Fruit fly (Drosophila melanogaster) whole organism, embryonic: Measurements from ENCODE around the gene CG42798.
A peak's percentile ranks its signal among the peaks of the same experiment; 100 is the strongest.

Source experiments
- Ada2b ChIP-seq: fragments of 200-800 bp; sonication (Bioruptor generic); IDR thresholded peaks from 2 replicates; pipeline ENCODE4 v1.3.6; 2022; ENCODE audit warnings: missing biosample characterization, missing genetic modification characterization
- Antp ChIP-seq: fragments of 200-800 bp; sonication (Bioruptor generic); optimal IDR thresholded peaks from 3 replicates; lab custom pipeline; 2016; ENCODE audit warnings: missing biosample characterization, missing genetic modification characterization
- Atf6 ChIP-seq: fragments of 200-800 bp; sonication (Bioruptor generic); IDR thresholded peaks from 2 replicates; pipeline ENCODE4 v1.3.6; 2022; ENCODE audit warnings: missing biosample characterization, missing genetic modification characterization
- B-H1 ChIP-seq: fragments of 200-800 bp; sonication (Bioruptor generic); IDR thresholded peaks from 3 replicates; pipeline ENCODE4 v1.3.6; 2022; ENCODE audit warnings: missing biosample characterization, missing genetic modification characterization
- Bdp1 ChIP-seq: fragments of 200-800 bp; sonication (Bioruptor generic); optimal IDR thresholded peaks from 3 replicates; lab custom pipeline; 2016; ENCODE audit warnings: missing biosample characterization, missing genetic modification characterization
- CG10274 ChIP-seq: fragments of 200-800 bp; sonication (Bioruptor generic); optimal IDR thresholded peaks from 3 replicates; lab custom pipeline; 2017; ENCODE audit warnings: missing biosample characterization, mild to moderate bottlenecking, missing genetic modification characterization
- CG10321 ChIP-seq: fragments of 200-800 bp; sonication (Bioruptor generic); IDR thresholded peaks from 2 replicates; pipeline ENCODE4 v1.3.6; 2022; ENCODE audit warnings: missing biosample characterization, missing genetic modification characterization
- CG10462 ChIP-seq: fragments of 200-800 bp; sonication (Bioruptor generic); optimal IDR thresholded peaks from 2 replicates; lab custom pipeline; 2016; ENCODE audit warnings: missing biosample characterization, missing genetic modification characterization
- CG12744 ChIP-seq: fragments of 200-800 bp; sonication (Bioruptor generic); optimal IDR thresholded peaks from 2 replicates; lab custom pipeline; 2016; ENCODE audit warnings: missing biosample characterization, missing genetic modification characterization
- CG14860 ChIP-seq: fragments of 200-800 bp; sonication (Bioruptor generic); IDR thresholded peaks from 3 replicates; pipeline ENCODE4 v1.3.6; 2022; ENCODE audit warnings: missing biosample characterization, missing genetic modification characterization; ENCODE audit not compliant: partially characterized antibody
- CG16815 ChIP-seq: fragments of 200-800 bp; sonication (Bioruptor generic); optimal IDR thresholded peaks from 3 replicates; lab custom pipeline; 2017; ENCODE audit warnings: missing biosample characterization, mild to moderate bottlenecking, missing genetic modification characterization
- CG17361 ChIP-seq: fragments of 200-800 bp; sonication (Bioruptor generic); IDR thresholded peaks from 3 replicates; pipeline ENCODE4 v1.3.6; 2022; ENCODE audit warnings: missing biosample characterization, missing genetic modification characterization
- CG17385 ChIP-seq: fragments of 200-800 bp; sonication (Bioruptor generic); optimal IDR thresholded peaks from 3 replicates; lab custom pipeline; 2018; ENCODE audit warnings: missing biosample characterization, mild to moderate bottlenecking, missing genetic modification characterization
- CG31441 ChIP-seq: fragments of 200-800 bp; sonication (Bioruptor generic); IDR thresholded peaks from 2 replicates; pipeline ENCODE4 v1.3.6; 2022; ENCODE audit warnings: missing biosample characterization, missing genetic modification characterization
- CG32532 ChIP-seq: fragments of 200-800 bp; sonication (Bioruptor generic); IDR thresholded peaks from 2 replicates; pipeline ENCODE4 v1.3.6; 2022; ENCODE audit warnings: missing biosample characterization, missing genetic modification characterization
- CG3847 ChIP-seq: fragments of 200-800 bp; sonication (Bioruptor generic); IDR thresholded peaks from 2 replicates; pipeline ENCODE4 v1.3.6; 2022; ENCODE audit warnings: missing biosample characterization, missing genetic modification characterization
- CG5180 ChIP-seq: fragments of 200-800 bp; sonication (Bioruptor generic); optimal IDR thresholded peaks from 3 replicates; lab custom pipeline; 2017; ENCODE audit warnings: missing biosample characterization, missing genetic modification characterization, mild to moderate bottlenecking, moderate library complexity, missing genetic modification reagents
- CG7786 ChIP-seq: fragments of 200-800 bp; sonication (Bioruptor generic); optimal IDR thresholded peaks from 2 replicates; lab custom pipeline; 2016; ENCODE audit warnings: missing biosample characterization, missing genetic modification characterization
- CG7963 ChIP-seq: fragments of 200-800 bp; sonication (Bioruptor generic); IDR thresholded peaks from 3 replicates; pipeline ENCODE4 v1.3.6; 2022; ENCODE audit warnings: missing biosample characterization, missing genetic modification characterization; ENCODE audit not compliant: partially characterized antibody
- CG7987 ChIP-seq: fragments of 200-800 bp; sonication (Bioruptor generic); optimal IDR thresholded peaks from 2 replicates; lab custom pipeline; 2018; ENCODE audit warnings: missing biosample characterization, mild to moderate bottlenecking, missing genetic modification characterization, moderate library complexity
- CG8290 ChIP-seq, 3 experiments: fragments of 200-800 bp; sonication (Bioruptor generic); optimal IDR thresholded peaks; 2 replicates each; lab custom pipeline; 2016 to 2019; ENCODE audit warnings: missing biosample characterization in 3 of 3, missing genetic modification characterization in 3 of 3, mild to moderate bottlenecking in 2 of 3, moderate library complexity in 1 of 3
- CG9437 ChIP-seq: fragments of 200-800 bp; sonication (Bioruptor generic); optimal IDR thresholded peaks from 2 replicates; lab custom pipeline; 2018; ENCODE audit warnings: missing biosample characterization, mild to moderate bottlenecking, missing genetic modification characterization
- Camta ChIP-seq: fragments of 200-800 bp; sonication (Bioruptor generic); optimal IDR thresholded peaks from 2 replicates; lab custom pipeline; 2016; ENCODE audit warnings: missing biosample characterization, missing genetic modification characterization
- ERR ChIP-seq: fragments of 200-800 bp; sonication (Bioruptor generic); optimal IDR thresholded peaks from 2 replicates; lab custom pipeline; 2016; ENCODE audit warnings: missing biosample characterization, missing genetic modification characterization
- GATAe ChIP-seq: fragments of 200-800 bp; sonication (Bioruptor generic); conservative IDR thresholded peaks from 2 replicates; pipeline ENCODE4 v1.3.6; 2022; ENCODE audit warnings: missing biosample characterization, missing genetic modification characterization
- Myb ChIP-seq: fragments of 200-800 bp; sonication (Bioruptor generic); optimal IDR thresholded peaks from 2 replicates; lab custom pipeline; 2016; ENCODE audit warnings: missing biosample characterization, missing genetic modification characterization
- NfI ChIP-seq: fragments of 200-800 bp; sonication (Bioruptor generic); optimal IDR thresholded peaks from 3 replicates; lab custom pipeline; 2018; ENCODE audit warnings: missing biosample characterization, mild to moderate bottlenecking, missing genetic modification characterization, moderate library complexity
- Sox100B ChIP-seq: fragments of 200-800 bp; sonication (Bioruptor generic); optimal IDR thresholded peaks from 3 replicates; lab custom pipeline; 2018; ENCODE audit warnings: missing biosample characterization, mild to moderate bottlenecking, missing genetic modification characterization
- Ssrp ChIP-seq: fragments of 200-800 bp; sonication (Bioruptor generic); optimal IDR thresholded peaks from 2 replicates; lab custom pipeline; 2018; ENCODE audit warnings: missing biosample characterization, mild to moderate bottlenecking, missing genetic modification characterization, moderate library complexity
- bcd ChIP-seq: fragments of 200-800 bp; sonication (Bioruptor generic); optimal IDR thresholded peaks from 2 replicates; lab custom pipeline; 2017; ENCODE audit warnings: missing biosample characterization, mild to moderate bottlenecking, missing genetic modification characterization
- corto ChIP-seq: fragments of 200-800 bp; sonication (Bioruptor generic); optimal IDR thresholded peaks from 2 replicates; lab custom pipeline; 2016; ENCODE audit warnings: missing biosample characterization, mild to moderate bottlenecking, missing genetic modification characterization, moderate library complexity
- dpn ChIP-seq, 2 experiments: fragments of 200-800 bp; sonication (Bioruptor generic); optimal IDR thresholded peaks; 3 replicates each; lab custom pipeline; 2016; ENCODE audit warnings: missing biosample characterization in 2 of 2, missing genetic modification characterization in 2 of 2
- esg ChIP-seq: fragments of 200-800 bp; sonication (Bioruptor generic); conservative IDR thresholded peaks from 2 replicates; pipeline ENCODE4 v1.3.6; 2022; ENCODE audit warnings: missing biosample characterization, missing genetic modification characterization
- gfzf ChIP-seq: fragments of 200-800 bp; sonication (Bioruptor generic); optimal IDR thresholded peaks from 2 replicates; lab custom pipeline; 2016; ENCODE audit warnings: missing biosample characterization, mild to moderate bottlenecking, missing genetic modification characterization, moderate library complexity
- h ChIP-seq: fragments of >200 bp; optimal IDR thresholded peaks from 2 replicates; lab custom pipeline; 2017
- hb ChIP-seq: fragments of 200-800 bp; sonication (Bioruptor generic); IDR thresholded peaks from 3 replicates; pipeline ENCODE4 v1.3.6; 2022; ENCODE audit warnings: missing biosample characterization, missing genetic modification characterization; ENCODE audit not compliant: partially characterized antibody
- hbn ChIP-seq: fragments of 200-800 bp; sonication (Bioruptor generic); IDR thresholded peaks from 2 replicates; pipeline ENCODE4 v1.3.6; 2022; ENCODE audit warnings: missing biosample characterization, missing genetic modification characterization; ENCODE audit not compliant: partially characterized antibody
- mam ChIP-seq: fragments of 200-800 bp; sonication (Bioruptor generic); optimal IDR thresholded peaks from 3 replicates; lab custom pipeline; 2016; ENCODE audit warnings: missing biosample characterization, missing genetic modification characterization
- mirr ChIP-seq: fragments of 200-800 bp; sonication (Bioruptor generic); optimal IDR thresholded peaks from 3 replicates; lab custom pipeline; 2018; ENCODE audit warnings: missing biosample characterization, mild to moderate bottlenecking, missing genetic modification characterization
- nerfin-1 ChIP-seq: fragments of 200-800 bp; sonication (Bioruptor generic); optimal IDR thresholded peaks from 3 replicates; lab custom pipeline; 2019; ENCODE audit warnings: missing biosample characterization, mild to moderate bottlenecking, missing genetic modification characterization, moderate library complexity
- nerfin-2 ChIP-seq: fragments of 200-800 bp; sonication (Bioruptor generic); IDR thresholded peaks from 2 replicates; pipeline ENCODE4 v1.3.6; 2022; ENCODE audit warnings: missing biosample characterization, missing genetic modification characterization; ENCODE audit not compliant: partially characterized antibody
- nmo ChIP-seq: fragments of 200-800 bp; sonication (Bioruptor generic); optimal IDR thresholded peaks from 2 replicates; lab custom pipeline; 2018; ENCODE audit warnings: missing biosample characterization, mild to moderate bottlenecking, missing genetic modification characterization, moderate library complexity
- pan ChIP-seq, 4 experiments: fragments of >200 bp in 3 of 4; fragments of 200-800 bp in 1 of 4; sonication (Bioruptor generic) in 1 of 4; optimal IDR thresholded peaks in 3 of 4; IDR thresholded peaks in 1 of 4; 2 replicates each; pipeline versions ENCODE4 v1.3.6 to Lab custom; 2017 to 2022; ENCODE audit warnings: missing biosample characterization in 2 of 4, missing genetic modification characterization in 2 of 4, mixed read lengths in 1 of 4
- pb ChIP-seq: fragments of 200-800 bp; sonication (Bioruptor generic); optimal IDR thresholded peaks from 3 replicates; lab custom pipeline; 2016; ENCODE audit warnings: missing biosample characterization, missing genetic modification characterization
- peb ChIP-seq: fragments of 200-800 bp; sonication (Bioruptor generic); IDR thresholded peaks from 2 replicates; pipeline ENCODE4 v1.3.6; 2022; ENCODE audit warnings: missing biosample characterization, missing genetic modification characterization
- tio ChIP-seq: fragments of 200-800 bp; sonication (Bioruptor generic); optimal IDR thresholded peaks from 2 replicates; lab custom pipeline; 2017; ENCODE audit warnings: missing biosample characterization, missing genetic modification characterization, inconsistent platforms
- vvl ChIP-seq: fragments of 200-800 bp; sonication (Bioruptor generic); IDR thresholded peaks from 2 replicates; pipeline ENCODE4 v1.3.6; 2022; ENCODE audit warnings: missing biosample characterization, missing genetic modification characterization
- wdn ChIP-seq: fragments of 200-800 bp; sonication (Bioruptor generic); IDR thresholded peaks from 2 replicates; pipeline ENCODE4 v1.3.6; 2022; ENCODE audit warnings: missing biosample characterization, missing genetic modification characterization
- wor ChIP-seq: fragments of 200-800 bp; sonication (Bioruptor generic); IDR thresholded peaks from 2 replicates; pipeline ENCODE4 v1.3.6; 2022; ENCODE audit warnings: missing biosample characterization, missing genetic modification characterization

CG42798 gene

DNA sequence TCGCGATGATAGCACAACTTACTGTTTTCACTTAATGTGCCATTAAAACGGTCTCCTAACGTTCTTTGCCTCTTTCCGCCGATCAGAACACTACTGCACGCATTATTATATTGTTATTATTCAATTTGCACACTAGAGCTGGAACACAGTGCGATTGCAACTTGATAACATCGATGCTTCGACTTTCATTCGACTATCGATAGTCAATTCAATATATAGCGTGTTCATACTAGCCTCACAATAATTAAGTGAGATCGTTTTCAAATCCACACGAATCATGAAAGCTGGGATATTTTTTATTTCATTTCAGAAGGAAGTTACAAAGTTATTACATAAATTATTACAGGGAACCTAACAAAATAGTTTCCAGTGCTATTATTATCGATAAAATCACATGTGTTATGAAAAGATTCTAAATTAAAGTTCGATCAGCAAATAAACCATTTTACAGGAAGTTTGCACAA, 5.2 kb upstream of the CG42798 start (continued):
- TF ChIP-seq CG14860 (GFP tag; lab: Robert Waterston, UW) (peak; percentile 74), CG17385 (peak; percentile 60), CG5180 (GFP tag; lab: Kevin White, UChicago) (no peak), nerfin-2 (GFP tag; lab: Robert Waterston, UW) (peak; percentile 75), mam (GFP tag; lab: Kevin White, UChicago) (peak; percentile 78), Ssrp (tag; lab: Kevin White, UChicago) (no peak), CG7987 (GFP tag; lab: Kevin White, UChicago) (no peak), CG7963 (GFP tag; lab: Robert Waterston, UW) (peak; percentile 73; the same call in 2 of the 3 replicates), esg (GFP tag; lab: Robert Waterston, UW) (no peak; the same call in 1 of the 2 replicates), CG32532 (GFP tag; lab: Robert Waterston, UW) (peak; percentile 76), CG10462 (GFP tag; lab: Kevin White, UChicago) (no peak), hbn (GFP tag; lab: Robert Waterston, UW) (peak; percentile 72; the same call in 1 of the 2 replicates), h (lab: Kevin White, UChicago) (no peak), Ada2b (GFP tag; lab: Robert Waterston, UW) (peak; percentile 51; the same call in 1 of the 2 replicates), NfI (GFP tag; lab: Kevin White, UChicago) (peak; percentile 69), nerfin-1 (tag; lab: Kevin White, UChicago) (no peak), Camta (GFP tag; lab: Kevin White, UChicago) (peak; percentile 53), nmo (GFP tag; lab: Kevin White, UChicago) (peak; percentile 54), dpn (GFP tag; optimal IDR thresholded peaks at IDR 0.05; lab: Kevin White, UChicago) (peak; percentile 61 to 70), Atf6 (GFP tag; lab: Robert Waterston, UW) (peak; percentile 22; the same call in 1 of the 2 replicates), CG17361 (0 out of 3 replicates have a peak, but pooled peaks have one; percentile 16), CG10274 (GFP tag; lab: Kevin White, UChicago) (no peak), CG8290 (GFP tag; optimal IDR thresholded peaks at IDR 0.05; lab: Kevin White, UChicago) (peak; percentile 17), CG8290 (tag; optimal IDR thresholded peaks at IDR 0.05; lab: Kevin White, UChicago) (peak in 1 of 2 experiments; percentile 81), bcd (GFP tag; lab: Kevin White, UChicago) (peak; percentile 47), corto (GFP tag; lab: Kevin White, UChicago) (no peak), B-H1 (GFP tag; lab: Robert Waterston, UW) (peak; percentile 44), vvl (GFP tag; lab: Robert Waterston, UW) (peak; percentile 80), CG12744 (GFP tag; lab: Kevin White, UChicago) (peak; percentile 14), CG7786 (peak; percentile 54), CG31441 (GFP tag; lab: Robert Waterston, UW) (peak; percentile 37), GATAe (GFP tag; lab: Robert Waterston, UW) (peak; percentile 14; the same call in 1 of the 2 replicates), pan (optimal IDR thresholded peaks at IDR 0.05; lab: Kevin White, UChicago) (no peak), pan (GFP tag; optimal IDR thresholded peaks at IDR 0.05 in 1 of 2, IDR thresholded peaks at IDR 0.05 in 1 of 2) (peak in 1 of 2 experiments; percentile 58), CG10321 (GFP tag; lab: Robert Waterston, UW) (no peak), wdn (GFP tag; lab: Robert Waterston, UW) (0 out of 2 replicates have a peak, but pooled peaks have one; percentile 8), Sox100B (GFP tag; lab: Kevin White, UChicago) (peak; percentile 17), wor (no peak), ERR (peak; percentile 15), Bdp1 (GFP tag; lab: Kevin White, UChicago) (peak; percentile 26), CG3847 (GFP tag; lab: Robert Waterston, UW) (peak; percentile 40), Antp (peak; percentile 45), gfzf (GFP tag; lab: Kevin White, UChicago) (no peak), mirr (GFP tag; lab: Kevin White, UChicago) (peak; percentile 17), Myb (peak; percentile 49), tio (GFP tag; lab: Kevin White, UChicago) (peak; percentile 27), CG16815 (no peak), CG9437 (peak; percentile 24), pb (peak; percentile 27), peb (GFP tag; lab: Robert Waterston, UW) (no peak), hb (GFP tag; lab: Robert Waterston, UW) (peak; percentile 76)
